Worm (Caenorhabditis elegans) whole organism, young adult: ENCODE results near the gene svh-2.

Experiments used
- B0261.1 ChIP-seq: sonication (generic microtip); optimal IDR thresholded peaks from 2 replicates; lab custom pipeline; 2016; ENCODE audit warnings: mild to moderate bottlenecking, missing genetic modification characterization, moderate library complexity, missing compliant biosample characterization
- B0336.3 ChIP-seq: fragments of 200-800 bp; sonication (Bioruptor generic); IDR thresholded peaks from 2 replicates; pipeline ENCODE4 v1.3.6; 2022; ENCODE audit warnings: missing genetic modification characterization, missing compliant biosample characterization
- C17E4.6 ChIP-seq: fragments of 200-800 bp; sonication (Bioruptor generic); IDR thresholded peaks from 2 replicates; pipeline ENCODE4 v1.3.6; 2022; ENCODE audit warnings: missing genetic modification reagents, missing genetic modification characterization, missing compliant biosample characterization
- F22D6.2 ChIP-seq: sonication (generic microtip); optimal IDR thresholded peaks from 2 replicates; lab custom pipeline; 2016; ENCODE audit warnings: mild to moderate bottlenecking, missing genetic modification characterization, missing compliant biosample characterization
- F37B4.10 ChIP-seq: fragments of 200-800 bp; sonication (Bioruptor generic); IDR thresholded peaks from 2 replicates; pipeline ENCODE4 v1.3.6; 2022; ENCODE audit warnings: missing genetic modification characterization, missing compliant biosample characterization
- F49E8.2 ChIP-seq: sonication (generic microtip); optimal IDR thresholded peaks from 3 replicates; lab custom pipeline; 2017; ENCODE audit warnings: missing genetic modification characterization, mild to moderate bottlenecking, missing compliant biosample characterization, antibody characterized with exemption, moderate library complexity; ENCODE audit not compliant: insufficient read depth
- F57C9.4 ChIP-seq: sonication (generic microtip); optimal IDR thresholded peaks from 2 replicates; lab custom pipeline; 2017; ENCODE audit warnings: mild to moderate bottlenecking, missing genetic modification characterization, missing compliant biosample characterization
- K12H6.12 ChIP-seq: fragments of 200-800 bp; sonication (Bioruptor generic); optimal IDR thresholded peaks from 2 replicates; lab custom pipeline; 2018; ENCODE audit warnings: mild to moderate bottlenecking, missing genetic modification characterization, missing compliant biosample characterization
- ZK185.1 ChIP-seq: sonication (generic microtip); optimal IDR thresholded peaks from 2 replicates; lab custom pipeline; 2016; ENCODE audit warnings: mild to moderate bottlenecking, missing genetic modification characterization, missing compliant biosample characterization; ENCODE audit not compliant: poor library complexity, severe bottlenecking
- aptf-2 ChIP-seq: fragments of 200-800 bp; sonication (Bioruptor generic); conservative IDR thresholded peaks from 2 replicates; pipeline ENCODE4 v1.3.6; 2022; ENCODE audit warnings: missing genetic modification reagents, missing genetic modification characterization, missing compliant biosample characterization
- attf-6 ChIP-seq: fragments of 200-800 bp; sonication (Bioruptor generic); IDR thresholded peaks from 2 replicates; pipeline ENCODE4 v1.3.6; 2022; ENCODE audit warnings: missing genetic modification reagents, missing genetic modification characterization, missing compliant biosample characterization
- ceh-40 ChIP-seq: fragments of 200-800 bp; sonication (Bioruptor generic); IDR thresholded peaks from 2 replicates; pipeline ENCODE4 v1.3.6; 2022; ENCODE audit warnings: missing genetic modification characterization, missing compliant biosample characterization
- ceh-58 ChIP-seq: fragments of 200-800 bp; sonication (Bioruptor generic); IDR thresholded peaks from 2 replicates; pipeline ENCODE4 v1.3.6; 2022; ENCODE audit warnings: missing genetic modification characterization, missing compliant biosample characterization
- ceh-79 ChIP-seq: sonication (generic microtip); optimal IDR thresholded peaks from 2 replicates; lab custom pipeline; 2017; ENCODE audit warnings: mild to moderate bottlenecking, missing genetic modification characterization, missing compliant biosample characterization
- dpl-1 ChIP-seq: fragments of 150-350 bp; optimal IDR thresholded peaks from 2 replicates; lab custom pipeline; 2014; ENCODE audit warnings: missing biosample characterization, missing genetic modification reagents, missing genetic modification characterization
- egl-18 ChIP-seq: fragments of 200-800 bp; sonication (Bioruptor generic); IDR thresholded peaks from 2 replicates; pipeline ENCODE4 v1.3.6; 2022; ENCODE audit warnings: missing genetic modification reagents, missing genetic modification characterization, missing compliant biosample characterization
- gei-17 ChIP-seq: fragments of 200-800 bp; sonication (Bioruptor generic); optimal IDR thresholded peaks from 2 replicates; lab custom pipeline; 2018; ENCODE audit warnings: mild to moderate bottlenecking, missing genetic modification characterization, missing compliant biosample characterization
- hmg-20 ChIP-seq: fragments of 200-800 bp; sonication (Bioruptor generic); IDR thresholded peaks from 2 replicates; pipeline ENCODE4 v1.3.6; 2022; ENCODE audit warnings: missing genetic modification reagents, missing genetic modification characterization, missing compliant biosample characterization
- hrde-1 ChIP-seq: sonication (generic microtip); optimal IDR thresholded peaks from 2 replicates; lab custom pipeline; 2016; ENCODE audit warnings: missing genetic modification characterization, mild to moderate bottlenecking, missing compliant biosample characterization, moderate library complexity, missing genotype, missing genetic modification reagents, borderline replicate concordance
- lir-1 ChIP-seq: fragments of 200-800 bp; sonication (Bioruptor generic); conservative IDR thresholded peaks from 2 replicates; pipeline ENCODE4 v1.3.6; 2022; ENCODE audit warnings: missing genetic modification reagents, missing genetic modification characterization, missing compliant biosample characterization
- lsl-1 ChIP-seq: fragments of 200-800 bp; sonication (Bioruptor generic); optimal IDR thresholded peaks from 2 replicates; lab custom pipeline; 2018; ENCODE audit warnings: mild to moderate bottlenecking, missing genetic modification characterization, moderate library complexity, missing compliant biosample characterization
- madf-10 ChIP-seq: sonication (generic microtip); optimal IDR thresholded peaks from 2 replicates; lab custom pipeline; 2016; ENCODE audit warnings: mild to moderate bottlenecking, missing genetic modification characterization, missing compliant biosample characterization
- nhr-80 ChIP-seq: sonication (generic microtip); optimal IDR thresholded peaks from 2 replicates; lab custom pipeline; 2016; ENCODE audit warnings: missing genetic modification characterization, missing compliant biosample characterization
- nhr-90 ChIP-seq: sonication (generic microtip); optimal IDR thresholded peaks from 2 replicates; lab custom pipeline; 2016; ENCODE audit warnings: missing genotype, mild to moderate bottlenecking, missing genetic modification characterization, missing compliant biosample characterization
- rcor-1 ChIP-seq: fragments of 200-800 bp; sonication (Bioruptor generic); IDR thresholded peaks from 2 replicates; pipeline ENCODE4 v1.3.6; 2022; ENCODE audit warnings: missing genetic modification reagents, missing genetic modification characterization, missing compliant biosample characterization
- snpc-1.3 ChIP-seq: sonication (generic microtip); optimal IDR thresholded peaks from 2 replicates; lab custom pipeline; 2017; ENCODE audit warnings: missing genetic modification characterization, mild to moderate bottlenecking, missing compliant biosample characterization, antibody characterized with exemption, moderate library complexity, missing genotype, missing genetic modification reagents; ENCODE audit not compliant: insufficient read depth
- snpc-3.4 ChIP-seq: sonication (generic microtip); optimal IDR thresholded peaks from 2 replicates; lab custom pipeline; 2017; ENCODE audit warnings: missing genetic modification characterization, mild to moderate bottlenecking, missing compliant biosample characterization, antibody characterized with exemption, moderate library complexity, missing genotype, missing genetic modification reagents
- somi-1 ChIP-seq: fragments of 200-800 bp; sonication (Bioruptor generic); optimal IDR thresholded peaks from 2 replicates; lab custom pipeline; 2018; ENCODE audit warnings: mild to moderate bottlenecking, missing genetic modification characterization, missing compliant biosample characterization
- tlf-1 ChIP-seq: fragments of 200-800 bp; sonication (Bioruptor generic); optimal IDR thresholded peaks from 2 replicates; lab custom pipeline; 2018; ENCODE audit warnings: mild to moderate bottlenecking, missing genetic modification characterization, missing compliant biosample characterization
- unc-62 ChIP-seq: fragments of 150-350 bp; optimal IDR thresholded peaks from 2 replicates; lab custom pipeline; 2014; ENCODE audit warnings: missing biosample characterization, missing genetic modification reagents, missing genetic modification characterization
- zim-3 ChIP-seq: sonication (generic microtip); optimal IDR thresholded peaks from 2 replicates; lab custom pipeline; 2017; ENCODE audit warnings: mild to moderate bottlenecking, missing genetic modification characterization, moderate library complexity, missing compliant biosample characterization
- ztf-25 ChIP-seq: fragments of 200-800 bp; sonication (Bioruptor generic); IDR thresholded peaks from 2 replicates; pipeline ENCODE4 v1.3.6; 2022; ENCODE audit warnings: missing genetic modification reagents, missing genetic modification characterization, missing compliant biosample characterization
- ztf-28 ChIP-seq: fragments of 200-800 bp; sonication (Bioruptor generic); IDR thresholded peaks from 2 replicates; pipeline ENCODE4 v1.3.6; 2022; ENCODE audit warnings: missing genetic modification reagents, missing genetic modification characterization, missing compliant biosample characterization
- ztf-3 ChIP-seq: fragments of 200-800 bp; sonication (Bioruptor generic); optimal IDR thresholded peaks from 2 replicates; lab custom pipeline; 2018; ENCODE audit warnings: mild to moderate bottlenecking, missing genetic modification characterization, missing compliant biosample characterization

Gene svh-2

ce11 chrX:6583385-6583784 is 30.3 kb downstream of the svh-2 start:
- TF ChIP-seq dpl-1 (GFP tag; lab: Kevin White, UChicago) (no peak), ceh-58 (GFP tag; lab: Robert Waterston, UW) (no peak), B0336.3 (GFP tag; lab: Robert Waterston, UW) (no peak), ZK185.1 (tag; lab: Kevin White, UChicago) (no peak), nhr-80 (tag; lab: Kevin White, UChicago) (no peak), ceh-40 (GFP tag; lab: Robert Waterston, UW) (no peak), lir-1 (GFP tag; lab: Robert Waterston, UW) (no peak), gei-17 (GFP tag; lab: Kevin White, UChicago) (no peak), attf-6 (GFP tag; lab: Robert Waterston, UW) (no peak), ztf-3 (GFP tag; lab: Kevin White, UChicago) (no peak), tlf-1 (no peak), somi-1 (GFP tag; lab: Kevin White, UChicago) (no peak), F37B4.10 (GFP tag; lab: Robert Waterston, UW) (no peak), madf-10 (tag; lab: Kevin White, UChicago) (no peak), F57C9.4 (tag; lab: Kevin White, UChicago) (no peak)

DNA sequence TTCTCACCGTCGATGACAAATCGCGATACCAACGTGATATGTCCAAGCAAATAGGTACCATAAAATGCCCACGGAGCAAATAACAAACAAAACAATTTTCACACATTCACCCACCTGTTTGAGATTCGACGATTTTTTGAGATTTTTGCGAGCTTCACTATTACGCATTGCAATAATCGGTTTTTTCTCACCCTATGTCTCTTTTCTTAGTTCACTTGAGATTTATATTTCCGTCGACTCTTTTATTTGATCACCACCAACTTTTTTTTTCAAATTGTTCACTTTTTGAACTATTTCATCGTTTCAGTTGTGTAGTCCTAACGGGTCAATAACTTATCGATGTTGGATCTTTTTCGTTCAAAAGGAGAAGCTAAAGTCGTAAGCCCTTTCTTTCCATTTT is 35.4 kb downstream of the svh-2 start, which contains the start of gene fbxl-4:
TSS of gene fbxl-4 (plus strand) at position 301 of the 400 bp plus-strand sequence.
- TF ChIP-seq ztf-25 (GFP tag; lab: Robert Waterston, UW) (no peak), aptf-2 (GFP tag; lab: Robert Waterston, UW) (no peak), K12H6.12 (no peak), hmg-20 (GFP tag; lab: Robert Waterston, UW) (no peak), somi-1 (GFP tag; lab: Kevin White, UChicago) (no peak), gei-17 (GFP tag; lab: Kevin White, UChicago) (no peak), B0261.1 (tag; lab: Kevin White, UChicago) (no peak), ceh-79 (tag; lab: Kevin White, UChicago) (no peak), C17E4.6 (GFP tag; lab: Robert Waterston, UW) (no peak), ztf-28 (no peak), unc-62 (GFP tag; lab: Kevin White, UChicago) (no peak)

ce11 chrX:6591674-6592073 is 38.6 kb downstream of the svh-2 start:
- TF ChIP-seq snpc-3.4 (tag; lab: Kevin White, UChicago) (no peak), nhr-90 (tag; lab: Kevin White, UChicago) (no peak), ZK185.1 (tag; lab: Kevin White, UChicago) (no peak), snpc-1.3 (tag; lab: Kevin White, UChicago) (no peak), gei-17 (GFP tag; lab: Kevin White, UChicago) (no peak), zim-3 (tag; lab: Kevin White, UChicago) (no peak), F22D6.2 (tag; lab: Kevin White, UChicago) (no peak), F49E8.2 (tag; lab: Kevin White, UChicago) (no peak), rcor-1 (GFP tag; lab: Robert Waterston, UW) (no peak), egl-18 (GFP tag; lab: Robert Waterston, UW) (no peak), lsl-1 (GFP tag; lab: Kevin White, UChicago) (no peak), hrde-1 (tag; lab: Kevin White, UChicago) (no peak)
